Fruit fly (Drosophila melanogaster) Kc167 (cell line): ENCODE measurements around the gene Vm34Ca.
"Not testable (repeated sequence)": the region's sequence is repeated elsewhere in the genome, so short reads cannot be mapped to it uniquely, and the experiment has no call there.

Experiments
- Myc ChIP-seq: fragments of >200 bp; optimal IDR thresholded peaks from 2 replicates; lab custom pipeline; 2017; ENCODE audit warnings: missing external identifiers
- Sin3A ChIP-seq: fragments of >200 bp; optimal IDR thresholded peaks from 2 replicates; lab custom pipeline; 2018; ENCODE audit warnings: missing external identifiers
- h ChIP-seq: fragments of >200 bp; optimal IDR thresholded peaks from 3 replicates; lab custom pipeline; 2018; ENCODE audit warnings: missing external identifiers
- insv ChIP-seq: fragments of >200 bp; optimal IDR thresholded peaks from 3 replicates; lab custom pipeline; 2018; ENCODE audit warnings: missing external identifiers
- psq ChIP-seq: fragments of >200 bp; optimal IDR thresholded peaks from 2 replicates; lab custom pipeline; 2017; ENCODE audit warnings: missing external identifiers
- ttk ChIP-seq: sonication (Bioruptor generic); optimal IDR thresholded peaks from 2 replicates; lab custom pipeline; 2017; ENCODE audit warnings: missing external identifiers

The Vm34Ca gene

DNA sequence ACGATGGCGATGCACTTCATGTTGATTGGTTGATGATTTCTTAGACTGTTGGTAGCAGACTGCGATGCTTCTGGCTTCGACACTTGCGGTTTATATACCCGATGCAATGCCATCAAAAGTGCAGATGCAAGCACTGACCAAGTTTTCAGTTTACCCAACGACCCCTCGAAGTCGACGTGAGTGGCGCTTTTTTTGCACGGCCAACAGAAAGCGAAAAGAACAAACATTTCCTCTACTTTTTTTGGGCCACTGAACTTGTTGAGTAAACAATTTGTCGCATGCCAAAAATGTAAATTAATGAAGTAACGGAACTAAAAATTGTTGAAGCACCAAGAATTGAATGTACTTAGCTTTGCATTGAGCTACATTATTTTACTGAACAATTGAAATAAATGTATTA, at the start of gene Vm34Ca:
TSS of gene Vm34Ca (minus strand) at position 66 of the 400 bp plus-strand sequence.
- TF ChIP-seq insv (lab: Kevin White, UChicago) (no peak), h (no peak), Sin3A (lab: Kevin White, UChicago) (no peak), psq (lab: Kevin White, UChicago) (no peak), Myc (lab: Kevin White, UChicago) (no peak), ttk (lab: Kevin White, UChicago) (no peak)

dm6 chr2L:13458991-13459731, 47.7 kb upstream of the Vm34Ca start, which contains the start of gene CG42810:
TSS of gene CG42810 (plus strand) at chr2L:13459681.
- TF ChIP-seq insv (lab: Kevin White, UChicago) (no peak), h (no peak), Sin3A (lab: Kevin White, UChicago) (no peak), ttk (lab: Kevin White, UChicago) (no peak), Myc (lab: Kevin White, UChicago) (no peak), psq (lab: Kevin White, UChicago) (no peak)

- TF ChIP-seq insv (lab: Kevin White, UChicago): no peak
- TF ChIP-seq Sin3A (lab: Kevin White, UChicago): no peak
- TF ChIP-seq ttk (lab: Kevin White, UChicago): no peak
- TF ChIP-seq psq (lab: Kevin White, UChicago): no peak
- no peak for TF ChIP-seq h
- TF ChIP-seq Myc (lab: Kevin White, UChicago): no peak
Observed at dm6 chr2L:13457037-13457547, 45.7 kb upstream of the Vm34Ca start, which contains the start of gene CG42809. TSS of gene CG42809 (plus strand) at chr2L:13457497.

dm6 chr2L:13449397-13449796, 38.0 kb upstream of the Vm34Ca start, which contains the start of gene Hsp60D:
TSS of gene Hsp60D (minus strand) at chr2L:13449497.
- not testable (repeated sequence) for TF ChIP-seq Myc, psq, insv (lab: Kevin White, UChicago)

- TF ChIP-seq Myc (lab: Kevin White, UChicago) (no peak), ttk (lab: Kevin White, UChicago) (no peak), psq (lab: Kevin White, UChicago) (no peak), h (no peak), insv (lab: Kevin White, UChicago) (no peak), Sin3A (lab: Kevin White, UChicago) (no peak)
Observed at dm6 chr2L:13445249-13445846, 33.9 kb upstream of the Vm34Ca start, which contains the start of gene Hacd2. TSS of gene Hacd2 (minus strand) at chr2L:13445651.

DNA sequence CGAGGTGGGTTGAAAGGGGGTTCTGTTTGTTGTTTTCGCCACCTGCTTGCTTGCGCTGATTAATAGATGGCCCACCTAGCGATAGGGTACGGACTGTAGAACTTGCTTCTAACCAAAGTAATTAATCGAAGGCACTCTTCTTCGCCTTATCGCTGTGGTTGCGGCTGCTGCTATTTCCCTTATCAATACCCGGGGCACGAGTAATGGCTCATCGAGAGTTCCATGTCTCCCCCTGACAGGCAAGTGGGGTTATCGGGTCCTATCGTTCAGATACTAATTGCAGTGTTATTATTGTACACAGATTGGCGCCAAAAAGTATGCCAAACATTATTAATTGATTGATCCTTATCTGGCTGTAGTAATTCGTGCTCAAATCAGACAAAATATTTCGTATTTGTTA, 25.4 kb upstream of the Vm34Ca start:
- TF ChIP-seq insv (lab: Kevin White, UChicago) (no peak), psq (lab: Kevin White, UChicago) (no peak), h (no peak), ttk (lab: Kevin White, UChicago) (no peak), Myc (lab: Kevin White, UChicago) (no peak), Sin3A (lab: Kevin White, UChicago) (no peak)

DNA sequence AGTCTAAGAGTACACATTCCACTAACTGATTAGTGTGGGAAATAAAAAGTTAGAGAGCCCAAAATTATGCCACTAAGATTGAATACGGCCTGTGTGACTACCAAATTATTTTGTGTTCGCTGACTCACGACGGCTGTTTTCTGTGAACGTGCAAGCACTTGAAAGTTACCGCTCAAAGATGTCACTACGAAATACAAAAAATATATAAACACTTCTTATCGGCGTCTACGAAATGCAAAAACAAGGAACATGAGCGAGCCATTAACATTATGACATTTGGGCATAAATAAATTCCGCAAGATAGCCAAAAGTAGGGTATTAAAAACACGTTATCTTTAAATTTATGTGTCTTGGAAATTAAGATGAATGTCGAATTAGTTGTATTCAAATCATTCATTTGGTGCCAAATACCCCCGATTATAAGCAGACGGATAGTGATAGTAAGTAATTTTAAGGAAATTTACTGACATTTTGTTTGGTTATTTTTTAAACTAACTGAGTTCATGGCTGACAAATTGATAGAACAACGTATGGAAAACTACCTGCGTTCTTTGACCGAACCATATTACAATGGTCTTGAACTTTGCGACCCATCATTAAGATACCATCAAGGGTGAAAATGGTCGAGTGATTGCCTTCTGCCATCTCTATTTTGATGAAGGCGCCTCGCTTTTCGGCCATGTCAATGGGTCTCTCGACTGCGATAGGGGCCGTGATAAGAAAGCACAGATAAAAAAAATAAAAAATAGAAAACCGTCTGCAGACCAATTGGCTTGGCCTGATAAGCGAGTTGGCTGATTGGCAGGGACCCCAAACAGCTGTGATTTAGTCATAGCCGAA, 23.6 kb upstream of the Vm34Ca start, which contains the start of gene Tehao:
TSS of gene Tehao (plus strand) at position 828 of the 840 bp plus-strand sequence.
- TF ChIP-seq Myc (lab: Kevin White, UChicago): no peak
- no peak for TF ChIP-seq Sin3A (lab: Kevin White, UChicago)
- no peak for TF ChIP-seq psq (lab: Kevin White, UChicago)
- no peak for TF ChIP-seq ttk (lab: Kevin White, UChicago)
- TF ChIP-seq h: no peak
- TF ChIP-seq insv (lab: Kevin White, UChicago): no peak

DNA sequence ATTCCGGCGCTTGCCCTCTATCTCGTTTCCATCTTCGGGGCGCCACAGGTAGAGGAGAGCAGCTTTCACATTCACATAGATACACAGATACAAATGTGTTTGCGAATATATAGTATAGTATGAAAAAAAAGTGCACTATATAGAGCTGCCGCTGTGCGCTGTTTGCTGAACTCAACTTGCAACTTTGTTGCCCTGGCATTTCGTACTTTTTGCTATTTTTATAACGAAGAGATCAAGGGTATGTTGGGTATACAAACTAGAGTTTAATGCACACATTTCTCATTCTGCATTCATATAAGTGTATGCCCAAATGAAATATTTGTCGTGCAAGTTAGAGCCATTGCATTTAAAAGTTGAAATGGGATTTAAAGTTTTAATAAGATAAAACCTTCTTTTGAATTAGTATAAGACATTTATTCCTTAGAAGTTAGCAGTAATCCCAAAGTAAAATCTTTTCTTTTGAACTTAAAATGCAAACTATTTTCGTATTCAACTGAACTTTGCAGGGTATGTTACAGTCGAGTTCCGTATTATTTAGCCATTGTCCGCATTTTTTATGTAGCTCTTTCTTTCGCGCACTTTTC, 19.6 kb upstream of the Vm34Ca start:
- TF ChIP-seq ttk (lab: Kevin White, UChicago) (no peak), h (no peak), psq (lab: Kevin White, UChicago) (no peak), Sin3A (lab: Kevin White, UChicago) (no peak), Myc (lab: Kevin White, UChicago) (no peak), insv (lab: Kevin White, UChicago) (no peak)

- no peak for TF ChIP-seq insv (lab: Kevin White, UChicago)
- TF ChIP-seq psq (lab: Kevin White, UChicago): no peak
- TF ChIP-seq Myc (lab: Kevin White, UChicago): no peak
- TF ChIP-seq ttk (lab: Kevin White, UChicago): no peak
- no peak for TF ChIP-seq Sin3A (lab: Kevin White, UChicago)
- TF ChIP-seq h: no peak
Observed at dm6 chr2L:13414525-13415481, 3.4 kb upstream of the Vm34Ca start, which contains the start of the genes CG16956, CG42784 and CG43850. TSS of gene CG16956 (minus strand) at chr2L:13414575. TSS of gene CG42784 (plus strand) at chr2L:13415431. TSS of gene CG43850 (plus strand) at chr2L:13415431.
